Fruit fly (Drosophila melanogaster) whole organism, embryonic: ENCODE measurements around the gene CG17801.

ENCODE experiments used
- Antp ChIP-seq: fragments of 200-800 bp; sonication (Bioruptor generic); optimal IDR thresholded peaks from 3 replicates; lab custom pipeline; 2016; ENCODE audit warnings: missing biosample characterization, missing genetic modification characterization
- CG10147 ChIP-seq: fragments of 200-800 bp; sonication (Bioruptor generic); optimal IDR thresholded peaks from 2 replicates; lab custom pipeline; 2019; ENCODE audit warnings: missing biosample characterization, mild to moderate bottlenecking, missing genetic modification characterization, moderate library complexity
- CG10543 ChIP-seq: fragments of 200-800 bp; sonication (Bioruptor generic); optimal IDR thresholded peaks from 3 replicates; lab custom pipeline; 2017; ENCODE audit warnings: missing biosample characterization, mild to moderate bottlenecking, missing genetic modification characterization, moderate library complexity
- CG10959 ChIP-seq: fragments of 200-800 bp; sonication (Bioruptor generic); IDR thresholded peaks from 2 replicates; pipeline ENCODE4 v1.3.6; 2022; ENCODE audit warnings: missing biosample characterization, missing genetic modification characterization
- CG10979 ChIP-seq: fragments of 200-800 bp; sonication (Bioruptor generic); optimal IDR thresholded peaks from 2 replicates; lab custom pipeline; 2018; ENCODE audit warnings: missing biosample characterization, mild to moderate bottlenecking, missing genetic modification characterization, moderate library complexity
- CG11093 ChIP-seq: fragments of 200-800 bp; sonication (Bioruptor generic); IDR thresholded peaks from 3 replicates; pipeline ENCODE4 v1.3.6; 2022; ENCODE audit warnings: missing biosample characterization, missing genetic modification characterization
- CG11504 ChIP-seq: fragments of 200-800 bp; sonication (Bioruptor generic); optimal IDR thresholded peaks from 3 replicates; lab custom pipeline; 2019; ENCODE audit warnings: missing biosample characterization, mild to moderate bottlenecking, missing genetic modification characterization, moderate library complexity
- CG13894 ChIP-seq: fragments of 200-800 bp; sonication (Bioruptor generic); optimal IDR thresholded peaks from 3 replicates; lab custom pipeline; 2018; ENCODE audit warnings: missing biosample characterization, mild to moderate bottlenecking, missing genetic modification characterization, moderate library complexity
- CG14667 ChIP-seq: fragments of 200-800 bp; sonication (Bioruptor generic); IDR thresholded peaks from 2 replicates; pipeline ENCODE4 v1.3.6; 2022; ENCODE audit warnings: missing biosample characterization, missing genetic modification characterization
- CG15601 ChIP-seq: fragments of 200-800 bp; sonication (Bioruptor generic); optimal IDR thresholded peaks from 3 replicates; lab custom pipeline; 2019; ENCODE audit warnings: missing biosample characterization, mild to moderate bottlenecking, missing genetic modification characterization, moderate library complexity
- CG1602 ChIP-seq: fragments of 200-800 bp; sonication (Bioruptor generic); optimal IDR thresholded peaks from 3 replicates; lab custom pipeline; 2016; ENCODE audit warnings: missing biosample characterization, missing genetic modification characterization
- CG3281 ChIP-seq: fragments of 200-800 bp; sonication (Bioruptor generic); optimal IDR thresholded peaks from 3 replicates; lab custom pipeline; 2017; ENCODE audit warnings: missing biosample characterization, mild to moderate bottlenecking, missing genetic modification characterization
- CG34376 ChIP-seq: fragments of 200-800 bp; sonication (Bioruptor generic); optimal IDR thresholded peaks from 2 replicates; lab custom pipeline; 2018; ENCODE audit warnings: missing biosample characterization, mild to moderate bottlenecking, missing genetic modification characterization
- CG43689 ChIP-seq: fragments of 200-800 bp; sonication (Bioruptor generic); IDR thresholded peaks from 2 replicates; pipeline ENCODE4 v1.3.6; 2022; ENCODE audit warnings: missing biosample characterization, missing genetic modification characterization
- CG5953 ChIP-seq: fragments of 200-800 bp; sonication (Bioruptor generic); IDR thresholded peaks from 2 replicates; pipeline ENCODE4 v1.3.6; 2022; ENCODE audit warnings: missing biosample characterization, missing genetic modification characterization
- CG7786 ChIP-seq: fragments of 200-800 bp; sonication (Bioruptor generic); optimal IDR thresholded peaks from 2 replicates; lab custom pipeline; 2016; ENCODE audit warnings: missing biosample characterization, missing genetic modification characterization
- CG8089 ChIP-seq: fragments of 200-800 bp; sonication (Bioruptor generic); optimal IDR thresholded peaks from 3 replicates; lab custom pipeline; 2016; ENCODE audit warnings: missing biosample characterization, missing genetic modification characterization
- CG9609 ChIP-seq: fragments of 200-800 bp; sonication (Bioruptor generic); optimal IDR thresholded peaks from 3 replicates; lab custom pipeline; 2016; ENCODE audit warnings: missing biosample characterization, missing genetic modification characterization
- D19B ChIP-seq: fragments of 200-800 bp; sonication (Bioruptor generic); optimal IDR thresholded peaks from 2 replicates; lab custom pipeline; 2017; ENCODE audit warnings: missing biosample characterization, mild to moderate bottlenecking, missing genetic modification characterization
- Ets97D ChIP-seq: fragments of 200-800 bp; sonication (Bioruptor generic); optimal IDR thresholded peaks from 3 replicates; lab custom pipeline; 2016; ENCODE audit warnings: missing biosample characterization, missing genetic modification characterization
- Gsc ChIP-seq: fragments of 200-800 bp; sonication (Bioruptor generic); IDR thresholded peaks from 2 replicates; pipeline ENCODE4 v1.3.6; 2022; ENCODE audit warnings: missing biosample characterization, missing genetic modification characterization
- HLH3B ChIP-seq: fragments of 200-800 bp; sonication (Bioruptor generic); IDR thresholded peaks from 2 replicates; pipeline ENCODE4 v1.3.6; 2022; ENCODE audit warnings: missing biosample characterization, missing genetic modification characterization
- Hmr ChIP-seq: fragments of 200-800 bp; sonication (Bioruptor generic); optimal IDR thresholded peaks from 3 replicates; lab custom pipeline; 2017; ENCODE audit warnings: mild to moderate bottlenecking, missing biosample characterization, missing genetic modification reagents, missing genetic modification characterization
- Hr3 ChIP-seq: fragments of 200-800 bp; sonication (Bioruptor generic); optimal IDR thresholded peaks from 3 replicates; lab custom pipeline; 2016; ENCODE audit warnings: missing biosample characterization, missing genetic modification characterization
- Max ChIP-seq: fragments of 200-800 bp; sonication (Bioruptor generic); optimal IDR thresholded peaks from 2 replicates; lab custom pipeline; 2016; ENCODE audit warnings: missing biosample characterization, mild to moderate bottlenecking, missing genetic modification characterization
- Meics ChIP-seq: fragments of 200-800 bp; sonication (Bioruptor generic); optimal IDR thresholded peaks from 2 replicates; lab custom pipeline; 2017; ENCODE audit warnings: missing biosample characterization, mild to moderate bottlenecking, missing genetic modification characterization
- Myb ChIP-seq: fragments of 200-800 bp; sonication (Bioruptor generic); optimal IDR thresholded peaks from 2 replicates; lab custom pipeline; 2016; ENCODE audit warnings: missing biosample characterization, missing genetic modification characterization
- NFAT ChIP-seq: fragments of 200-800 bp; sonication (Bioruptor generic); IDR thresholded peaks from 2 replicates; pipeline ENCODE4 v1.3.6; 2022; ENCODE audit warnings: missing biosample characterization, missing genetic modification characterization
- Sox102F ChIP-seq: fragments of 200-800 bp; sonication (Bioruptor generic); optimal IDR thresholded peaks from 2 replicates; lab custom pipeline; 2018; ENCODE audit warnings: missing biosample characterization, mild to moderate bottlenecking, missing genetic modification characterization, moderate library complexity
- Sry-β ChIP-seq: fragments of 200-800 bp; sonication (Bioruptor generic); optimal IDR thresholded peaks from 2 replicates; lab custom pipeline; 2018; ENCODE audit warnings: missing biosample characterization, mild to moderate bottlenecking, missing genetic modification characterization, moderate library complexity
- abd-A ChIP-seq: fragments of 200-800 bp; sonication (Bioruptor generic); optimal IDR thresholded peaks from 3 replicates; lab custom pipeline; 2019; ENCODE audit warnings: missing biosample characterization, mild to moderate bottlenecking, missing genetic modification characterization, moderate library complexity
- chinmo ChIP-seq: fragments of 200-800 bp; sonication (Bioruptor generic); IDR thresholded peaks from 4 replicates; pipeline ENCODE4 v1.3.6; 2022; ENCODE audit warnings: missing biosample characterization, missing genetic modification characterization; ENCODE audit not compliant: partially characterized antibody
- crc ChIP-seq: fragments of 200-800 bp; sonication (Bioruptor generic); optimal IDR thresholded peaks from 2 replicates; lab custom pipeline; 2016; ENCODE audit warnings: missing biosample characterization, missing genetic modification characterization
- crol ChIP-seq: fragments of 200-800 bp; sonication (Bioruptor generic); IDR thresholded peaks from 2 replicates; pipeline ENCODE4 v1.3.6; 2022; ENCODE audit warnings: missing biosample characterization, missing genetic modification characterization
- fd102C ChIP-seq: fragments of 200-800 bp; sonication (Bioruptor generic); optimal IDR thresholded peaks from 2 replicates; lab custom pipeline; 2018; ENCODE audit warnings: missing biosample characterization, mild to moderate bottlenecking, missing genetic modification characterization, moderate library complexity
- fu2 ChIP-seq: fragments of 200-800 bp; sonication (Bioruptor generic); optimal IDR thresholded peaks from 2 replicates; lab custom pipeline; 2016; ENCODE audit warnings: missing biosample characterization, missing genetic modification characterization
- gfzf ChIP-seq: fragments of 200-800 bp; sonication (Bioruptor generic); optimal IDR thresholded peaks from 2 replicates; lab custom pipeline; 2016; ENCODE audit warnings: missing biosample characterization, mild to moderate bottlenecking, missing genetic modification characterization, moderate library complexity
- insv ChIP-seq, 2 experiments: fragments of 200-800 bp; sonication (Bioruptor generic); optimal IDR thresholded peaks; 3 replicates each; lab custom pipeline; 2016 to 2018; ENCODE audit warnings: missing biosample characterization in 2 of 2, missing genetic modification characterization in 2 of 2
- oc ChIP-seq: fragments of 200-800 bp; sonication (Bioruptor generic); optimal IDR thresholded peaks from 2 replicates; lab custom pipeline; 2018; ENCODE audit warnings: missing biosample characterization, mild to moderate bottlenecking, missing genetic modification characterization, moderate library complexity
- peb ChIP-seq: fragments of 200-800 bp; sonication (Bioruptor generic); IDR thresholded peaks from 2 replicates; pipeline ENCODE4 v1.3.6; 2022; ENCODE audit warnings: missing biosample characterization, missing genetic modification characterization
- pita ChIP-seq: fragments of 200-800 bp; sonication (Bioruptor generic); optimal IDR thresholded peaks from 2 replicates; lab custom pipeline; 2017; ENCODE audit warnings: missing biosample characterization, mild to moderate bottlenecking, missing genetic modification characterization
- pnt ChIP-seq: fragments of 200-800 bp; sonication (Bioruptor generic); optimal IDR thresholded peaks from 3 replicates; lab custom pipeline; 2016; ENCODE audit warnings: missing biosample characterization, missing genetic modification characterization
- sd ChIP-seq: fragments of 200-800 bp; sonication (Bioruptor generic); optimal IDR thresholded peaks from 3 replicates; lab custom pipeline; 2018; ENCODE audit warnings: missing biosample characterization, mild to moderate bottlenecking, missing genetic modification characterization, moderate library complexity
- sima ChIP-seq: fragments of 200-800 bp; sonication (Bioruptor generic); optimal IDR thresholded peaks from 2 replicates; lab custom pipeline; 2016; ENCODE audit warnings: missing biosample characterization, missing genetic modification characterization
- stwl ChIP-seq: fragments of 200-800 bp; sonication (Bioruptor generic); optimal IDR thresholded peaks from 3 replicates; lab custom pipeline; 2018; ENCODE audit warnings: missing biosample characterization, mild to moderate bottlenecking, missing genetic modification characterization, moderate library complexity
- tio ChIP-seq: fragments of 200-800 bp; sonication (Bioruptor generic); optimal IDR thresholded peaks from 2 replicates; lab custom pipeline; 2017; ENCODE audit warnings: missing biosample characterization, missing genetic modification characterization, inconsistent platforms
- tna ChIP-seq: fragments of 200-800 bp; sonication (Bioruptor generic); IDR thresholded peaks from 2 replicates; pipeline ENCODE4 v1.3.6; 2022; ENCODE audit warnings: missing biosample characterization, missing genetic modification characterization; ENCODE audit not compliant: partially characterized antibody
- toy ChIP-seq: fragments of 200-800 bp; sonication (Bioruptor generic); IDR thresholded peaks from 2 replicates; pipeline ENCODE4 v1.3.6; 2022; ENCODE audit warnings: missing biosample characterization, missing genetic modification characterization
- tx ChIP-seq: fragments of 200-800 bp; sonication (Bioruptor generic); optimal IDR thresholded peaks from 2 replicates; lab custom pipeline; 2016; ENCODE audit warnings: missing biosample characterization, missing genetic modification characterization
- vfl ChIP-seq: fragments of 200-800 bp; sonication (Bioruptor generic); optimal IDR thresholded peaks from 2 replicates; lab custom pipeline; 2016; ENCODE audit warnings: missing biosample characterization, missing genetic modification characterization
- wdn ChIP-seq: fragments of 200-800 bp; sonication (Bioruptor generic); IDR thresholded peaks from 2 replicates; pipeline ENCODE4 v1.3.6; 2022; ENCODE audit warnings: missing biosample characterization, missing genetic modification characterization
- wek ChIP-seq: fragments of 200-800 bp; sonication (Bioruptor generic); optimal IDR thresholded peaks from 3 replicates; lab custom pipeline; 2018; ENCODE audit warnings: missing biosample characterization, mild to moderate bottlenecking, missing genetic modification characterization, moderate library complexity

The CG17801 gene

DNA sequence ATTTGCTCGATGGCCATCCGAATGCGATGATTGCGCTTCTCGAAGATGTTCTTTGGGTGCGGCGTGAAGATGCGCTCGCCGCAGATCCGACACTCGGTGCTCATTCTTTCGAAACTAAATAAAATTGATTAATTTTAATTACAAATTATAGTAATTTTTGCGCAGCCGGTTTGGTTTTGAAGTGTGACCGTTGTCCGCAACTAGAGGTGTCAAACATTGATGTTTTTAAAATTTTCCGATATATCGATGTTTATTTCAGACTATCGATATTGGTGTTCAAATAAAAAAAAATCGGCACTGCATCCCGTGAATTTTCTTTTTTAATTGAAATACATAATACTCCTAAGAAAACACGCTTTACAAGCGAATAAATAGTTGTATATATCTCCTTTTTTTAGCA lies 2.1 kb upstream of the CG17801 start, which contains the start of gene Odj (continued):
- TF ChIP-seq CG10979 (tag; lab: Kevin White, UChicago) (no peak), Sox102F (GFP tag; lab: Kevin White, UChicago) (no peak), Gsc (GFP tag; lab: Robert Waterston, UW) (no peak), vfl (GFP tag; lab: Kevin White, UChicago) (no peak), CG11093 (GFP tag; lab: Robert Waterston, UW) (no peak), wek (GFP tag; lab: Kevin White, UChicago) (no peak), sd (no peak), Antp (no peak), CG10147 (GFP tag; lab: Kevin White, UChicago) (no peak), crc (GFP tag; lab: Kevin White, UChicago) (no peak), CG10959 (GFP tag; lab: Robert Waterston, UW) (no peak), insv (GFP tag; optimal IDR thresholded peaks at IDR 0.05; lab: Kevin White, UChicago) (no peak), CG8089 (no peak), CG43689 (no peak), HLH3B (no peak), CG11504 (tag; lab: Kevin White, UChicago) (no peak), stwl (tag; lab: Kevin White, UChicago) (peak; percentile 80), fu2 (GFP tag; lab: Kevin White, UChicago) (no peak), sima (GFP tag; lab: Kevin White, UChicago) (no peak), CG14667 (GFP tag; lab: Robert Waterston, UW) (no peak), gfzf (GFP tag; lab: Kevin White, UChicago) (peak; percentile 47), Myb (GFP tag; lab: Kevin White, UChicago) (peak; percentile 18), CG9609 (GFP tag; lab: Kevin White, UChicago) (no peak), CG3281 (GFP tag; lab: Kevin White, UChicago) (no peak), tio (no peak), Meics (no peak), Ets97D (GFP tag; lab: Kevin White, UChicago) (peak; percentile 11), D19B (GFP tag; lab: Kevin White, UChicago) (no peak), Hr3 (GFP tag; lab: Kevin White, UChicago) (no peak), CG7786 (GFP tag; lab: Kevin White, UChicago) (no peak), pita (no peak), wdn (GFP tag; lab: Robert Waterston, UW) (no peak), tna (peak; percentile 79), Max (no peak), fd102C (GFP tag; lab: Kevin White, UChicago) (no peak), CG10543 (GFP tag; lab: Kevin White, UChicago) (no peak), CG13894 (no peak), CG5953 (GFP tag; lab: Robert Waterston, UW) (no peak), crol (no peak), abd-A (no peak), CG15601 (peak; percentile 3), oc (no peak), toy (GFP tag; lab: Robert Waterston, UW) (no peak), CG1602 (no peak), Hmr (GFP tag; lab: Kevin White, UChicago) (no peak), pnt (no peak), peb (GFP tag; lab: Robert Waterston, UW) (no peak), tx (GFP tag; lab: Kevin White, UChicago) (no peak), Sry-β (GFP tag; lab: Kevin White, UChicago) (no peak), CG34376 (GFP tag; lab: Kevin White, UChicago) (peak; percentile 24), chinmo (GFP tag; lab: Robert Waterston, UW) (peak; percentile 86), NFAT (GFP tag; lab: Robert Waterston, UW) (peak; percentile 25; the same call in 1 of the 2 replicates)
